Worm (Caenorhabditis elegans): Measurements from ENCODE around the gene F40F8.1.

DNA sequence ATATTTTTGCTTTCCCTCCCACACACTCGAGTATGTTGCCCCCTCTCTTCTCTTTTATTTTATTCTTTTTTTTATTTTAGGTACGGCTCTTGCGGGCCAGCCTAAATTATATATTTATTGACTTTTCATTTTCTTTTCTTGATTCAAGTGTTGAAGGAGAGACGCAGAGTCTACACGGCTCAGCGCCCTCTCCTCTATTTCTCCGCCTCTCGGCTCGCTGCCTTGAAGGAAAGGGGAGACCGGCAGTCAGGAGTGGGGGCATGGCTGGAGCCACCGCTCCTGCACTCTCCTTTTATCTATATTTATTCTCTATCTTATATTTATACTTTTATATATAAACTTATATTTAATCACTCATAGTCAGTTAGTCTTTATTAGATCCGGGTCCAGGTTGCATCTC, 39.0 kb downstream of the F40F8.1 start:
- TF ChIP-seq lsy-2 (tag; optimal IDR thresholded peaks at IDR 0.05): no peak
- no peak for TF ChIP-seq lin-11 (tag; optimal IDR thresholded peaks at IDR 0.05)
- no peak for TF ChIP-seq ztf-11 (tag; optimal IDR thresholded peaks at IDR 0.05)
